Worm (Caenorhabditis elegans): ENCODE results near the gene T01D3.3.

T01D3.3 gene

ce11 chrV:13660660-13661325 is 43.3 kb upstream of the T01D3.3 start, which contains the start of gene letm-1 (continued):
- TF ChIP-seq nhr-28 (tag; optimal IDR thresholded peaks at IDR 0.05) (peak; percentile 45), skn-1 (tag; optimal IDR thresholded peaks at IDR 0.05) (no peak), Y75B8A.6 (GFP tag; IDR thresholded peaks at IDR 0.05) (no peak), attf-4 (tag; optimal IDR thresholded peaks at IDR 0.05) (no peak), jun-1 (tag; optimal IDR thresholded peaks at IDR 0.05) (no peak), lin-15B (tag; optimal IDR thresholded peaks at IDR 0.05) (no peak), nhr-41 (GFP tag; IDR thresholded peaks at IDR 0.05) (no peak), Y48G9A.11 (GFP tag; IDR thresholded peaks at IDR 0.05) (no peak), mep-1 (tag; optimal IDR thresholded peaks at IDR 0.05) (peak; percentile 17), hlh-11 (tag; optimal IDR thresholded peaks at IDR 0.05) (peak; percentile 54), F26F4.8 (GFP tag; conservative IDR thresholded peaks at IDR 0.05) (no peak), lsy-2 (tag; optimal IDR thresholded peaks at IDR 0.05) (no peak), pqm-1 (tag; optimal IDR thresholded peaks at IDR 0.05) (no peak), fos-1 (tag; optimal IDR thresholded peaks at IDR 0.05) (no peak), nhr-11 (tag; optimal IDR thresholded peaks at IDR 0.05) (no peak), F44E2.7 (GFP tag; IDR thresholded peaks at IDR 0.05) (no peak), hif-1 (tag; optimal IDR thresholded peaks at IDR 0.05) (no peak), nhr-6 (tag; optimal IDR thresholded peaks at IDR 0.05) (no peak), unc-62 (GFP tag; optimal IDR thresholded peaks at IDR 0.05 in 1 of 2) (peak in 1 of 2 experiments; percentile 33), unc-62 (tag; optimal IDR thresholded peaks at IDR 0.05) (no peak), spr-3 (GFP tag; optimal IDR thresholded peaks at IDR 0.05) (no peak), hmg-1.1 (GFP tag; IDR thresholded peaks at IDR 0.05) (no peak), nhr-237 (tag; optimal IDR thresholded peaks at IDR 0.05) (no peak), dmd-8 (GFP tag; IDR thresholded peaks at IDR 0.05) (no peak), mdl-1 (tag; optimal IDR thresholded peaks at IDR 0.05) (no peak), fkh-10 (GFP tag; optimal IDR thresholded peaks at IDR 0.05) (no peak), zip-11 (GFP tag; IDR thresholded peaks at IDR 0.05) (no peak), madf-9 (GFP tag; conservative IDR thresholded peaks at IDR 0.05) (no peak), zip-2 (tag; optimal IDR thresholded peaks at IDR 0.05) (no peak), daf-8 (GFP tag; IDR thresholded peaks at IDR 0.05) (no peak), ceh-32 (tag; optimal IDR thresholded peaks at IDR 0.05; ENCODE audit: poor library complexity) (no peak), duxl-1 (tag; optimal IDR thresholded peaks at IDR 0.05; ENCODE audit: poor library complexity) (no peak), egl-43 (GFP tag; IDR thresholded peaks at IDR 0.05) (no peak), zag-1 (tag; optimal IDR thresholded peaks at IDR 0.05) (no peak), lin-1 (GFP tag; IDR thresholded peaks at IDR 0.05) (no peak), saeg-2 (GFP tag; IDR thresholded peaks at IDR 0.05) (no peak), R02D3.7 (tag; optimal IDR thresholded peaks at IDR 0.05) (no peak), spr-1 (tag; optimal IDR thresholded peaks at IDR 0.05) (no peak), F10B5.3 (tag; optimal IDR thresholded peaks at IDR 0.05) (no peak), ceh-62 (tag; optimal IDR thresholded peaks at IDR 0.05) (no peak), aha-1 (tag) (peak; percentile 17), rbr-2 (tag; optimal IDR thresholded peaks at IDR 0.05) (no peak), lin-29 (GFP tag; IDR thresholded peaks at IDR 0.05) (no peak), ceh-20 (GFP tag; IDR thresholded peaks at IDR 0.05) (no peak), ceh-44 (GFP tag; IDR thresholded peaks at IDR 0.05) (no peak), dve-1 (tag; optimal IDR thresholded peaks at IDR 0.05; ENCODE audit: insufficient read depth) (peak; percentile 52), tag-97 (GFP tag; IDR thresholded peaks at IDR 0.05) (no peak), mxl-3 (GFP tag; optimal IDR thresholded peaks at IDR 0.05) (no peak), unc-39 (tag; optimal IDR thresholded peaks at IDR 0.05) (no peak), ceh-82 (tag; optimal IDR thresholded peaks at IDR 0.05) (no peak), nhr-25 (tag; optimal IDR thresholded peaks at IDR 0.05; ENCODE audit: borderline replicate concordance, insufficient read depth) (no peak), snpc-4 (tag; optimal IDR thresholded peaks at IDR 0.05) (no peak)

Data from whole organism, L4 larva.